Worm (Caenorhabditis elegans) whole organism, L1 larva: Measurements from ENCODE around the gene emc-5.

Experiments used
- aly-2 ChIP-seq: fragments of 150-350 bp; optimal IDR thresholded peaks from 2 replicates; lab custom pipeline; 2014; ENCODE audit warnings: missing biosample characterization, missing genetic modification characterization
- ama-1 ChIP-seq: fragments of 150-350 bp; optimal IDR thresholded peaks from 2 replicates; lab custom pipeline; 2014
- egl-27 ChIP-seq, 2 experiments: fragments of 150-350 bp in 1 of 2; sonication (generic microtip); optimal IDR thresholded peaks; 3 replicates each; lab custom pipeline; 2017 to 2018; ENCODE audit warnings: missing biosample characterization in 2 of 2, missing genetic modification characterization in 2 of 2, missing genetic modification reagents in 2 of 2
- isw-1 ChIP-seq: fragments of 200-800 bp; sonication (Bioruptor generic); IDR thresholded peaks from 2 replicates; pipeline ENCODE4 v1.3.6; 2022; ENCODE audit warnings: missing genetic modification characterization, missing compliant biosample characterization
- lin-13 ChIP-seq: fragments of 150-350 bp; optimal IDR thresholded peaks from 2 replicates; lab custom pipeline; 2014; ENCODE audit warnings: missing biosample characterization, missing genetic modification reagents, missing genetic modification characterization
- lsy-2 ChIP-seq, 2 experiments: fragments of 150-350 bp; optimal IDR thresholded peaks; 2 replicates each; lab custom pipeline; 2014; ENCODE audit warnings: missing biosample characterization in 2 of 2, missing genetic modification characterization in 2 of 2
- pax-3 ChIP-seq: fragments of 200-800 bp; sonication (Bioruptor generic); optimal IDR thresholded peaks from 2 replicates; lab custom pipeline; 2018; ENCODE audit warnings: mild to moderate bottlenecking, missing genetic modification characterization, moderate library complexity, missing compliant biosample characterization
- ztf-4 ChIP-seq: fragments of 150-350 bp; optimal IDR thresholded peaks from 2 replicates; lab custom pipeline; 2014; ENCODE audit warnings: missing biosample characterization, missing genetic modification characterization

DNA sequence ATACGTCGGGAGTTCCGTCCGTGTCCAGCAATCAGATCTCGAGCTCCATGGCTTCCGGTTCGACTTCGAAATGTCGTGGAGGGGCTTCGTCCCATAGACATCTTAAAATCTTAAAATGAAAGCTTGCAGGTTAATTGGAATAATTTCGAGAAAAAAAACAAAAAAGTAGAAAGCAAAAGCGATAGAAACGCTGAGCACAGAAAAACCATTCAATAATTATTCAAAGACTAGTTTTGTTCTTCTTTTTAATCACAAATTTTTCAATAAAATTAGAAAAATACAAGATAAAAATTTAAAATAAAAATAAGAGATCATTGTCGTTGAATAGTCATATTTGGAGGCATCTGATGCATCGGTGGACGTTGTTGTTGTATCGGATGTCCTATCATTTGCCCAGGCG lies 30.4 kb downstream of the emc-5 start, which contains the start of gene age-1:
- TF ChIP-seq isw-1 (GFP tag; lab: Robert Waterston, UW) = no peak
- no peak for TF ChIP-seq ama-1 (lab: Kevin White, UChicago)
- no peak for TF ChIP-seq aly-2 (tag; lab: Kevin White, UChicago)
- no peak for TF ChIP-seq pax-3 (tag; lab: Kevin White, UChicago)
- TF ChIP-seq egl-27 (tag; optimal IDR thresholded peaks at IDR 0.05; lab: Kevin White, UChicago) = no peak
- TF ChIP-seq lsy-2 (tag; optimal IDR thresholded peaks at IDR 0.05; lab: Kevin White, UChicago) = no peak
- no peak for TF ChIP-seq ztf-4 (tag; lab: Kevin White, UChicago)
- TF ChIP-seq lin-13 (GFP tag; lab: Kevin White, UChicago) = no peak
